Fruit fly (Drosophila melanogaster) whole organism, pupa: ENCODE results near the gene ric8a.

Experiments
- CG10348 ChIP-seq: fragments of 200-800 bp; sonication (Bioruptor generic); IDR thresholded peaks from 2 replicates; pipeline ENCODE4 v1.3.6; 2022; ENCODE audit warnings: missing biosample characterization, missing genetic modification characterization
- CG12605 ChIP-seq: fragments of 200-800 bp; sonication (Bioruptor generic); IDR thresholded peaks from 2 replicates; pipeline ENCODE4 v1.3.6; 2022; ENCODE audit warnings: missing biosample characterization, missing genetic modification characterization
- CG13204 ChIP-seq: fragments of 200-800 bp; sonication (Bioruptor generic); optimal IDR thresholded peaks from 2 replicates; lab custom pipeline; 2018; ENCODE audit warnings: missing biosample characterization, mild to moderate bottlenecking, missing genetic modification characterization, moderate library complexity
- CG14655 ChIP-seq: fragments of 200-800 bp; sonication (Bioruptor generic); optimal IDR thresholded peaks from 3 replicates; lab custom pipeline; 2017; ENCODE audit warnings: mild to moderate bottlenecking, missing biosample characterization, missing genetic modification reagents, missing genetic modification characterization
- CG15710 ChIP-seq: fragments of 200-800 bp; sonication (Bioruptor generic); optimal IDR thresholded peaks from 2 replicates; lab custom pipeline; 2018; ENCODE audit warnings: missing biosample characterization, mild to moderate bottlenecking, missing genetic modification characterization, moderate library complexity
- CG17806 ChIP-seq: fragments of 200-800 bp; sonication (Bioruptor generic); optimal IDR thresholded peaks from 2 replicates; lab custom pipeline; 2018; ENCODE audit warnings: missing biosample characterization, mild to moderate bottlenecking, missing genetic modification characterization, moderate library complexity
- CG32121 ChIP-seq: fragments of 200-800 bp; sonication (Bioruptor generic); IDR thresholded peaks from 2 replicates; pipeline ENCODE4 v1.3.6; 2022; ENCODE audit warnings: missing biosample characterization, missing genetic modification characterization
- CG34367 ChIP-seq: fragments of 200-800 bp; sonication (Bioruptor generic); optimal IDR thresholded peaks from 2 replicates; lab custom pipeline; 2018; ENCODE audit warnings: missing biosample characterization, mild to moderate bottlenecking, missing genetic modification characterization
- CG4496 ChIP-seq: fragments of 200-800 bp; sonication (Bioruptor generic); IDR thresholded peaks from 3 replicates; pipeline ENCODE4 v1.3.6; 2022; ENCODE audit warnings: missing biosample characterization, missing genetic modification characterization
- CG8159 ChIP-seq: fragments of 200-800 bp; sonication (Bioruptor generic); optimal IDR thresholded peaks from 3 replicates; lab custom pipeline; 2018; ENCODE audit warnings: missing biosample characterization, mild to moderate bottlenecking, missing genetic modification characterization, moderate library complexity
- CG8301 ChIP-seq: fragments of 200-800 bp; sonication (Bioruptor generic); optimal IDR thresholded peaks from 2 replicates; lab custom pipeline; 2018; ENCODE audit warnings: missing biosample characterization, mild to moderate bottlenecking, missing genetic modification characterization
- CG9948 ChIP-seq: fragments of 200-800 bp; sonication (Bioruptor generic); optimal IDR thresholded peaks from 2 replicates; lab custom pipeline; 2018; ENCODE audit warnings: missing biosample characterization, mild to moderate bottlenecking, missing genetic modification characterization, moderate library complexity
- D1 ChIP-seq: fragments of 200-800 bp; sonication (Bioruptor generic); optimal IDR thresholded peaks from 2 replicates; lab custom pipeline; 2018; ENCODE audit warnings: missing biosample characterization, mild to moderate bottlenecking, missing genetic modification characterization, moderate library complexity
- EcR ChIP-seq: fragments of 200-800 bp; sonication (Bioruptor generic); optimal IDR thresholded peaks from 3 replicates; lab custom pipeline; 2019; ENCODE audit warnings: missing biosample characterization, missing genetic modification characterization, mild to moderate bottlenecking, moderate library complexity, missing genetic modification reagents
- Ets98B ChIP-seq: fragments of 200-800 bp; sonication (Bioruptor generic); IDR thresholded peaks from 2 replicates; pipeline ENCODE4 v1.3.6; 2022; ENCODE audit warnings: missing biosample characterization, missing genetic modification characterization
- Pif1A ChIP-seq: fragments of 200-800 bp; sonication (Bioruptor generic); optimal IDR thresholded peaks from 3 replicates; lab custom pipeline; 2016; ENCODE audit warnings: missing biosample characterization, missing genetic modification characterization
- Pif1B ChIP-seq: fragments of 200-800 bp; sonication (Bioruptor generic); optimal IDR thresholded peaks from 3 replicates; lab custom pipeline; 2016; ENCODE audit warnings: missing biosample characterization, missing genetic modification characterization
- Snoo ChIP-seq: fragments of 200-800 bp; sonication (Bioruptor generic); optimal IDR thresholded peaks from 3 replicates; lab custom pipeline; 2017; ENCODE audit warnings: missing biosample characterization, mild to moderate bottlenecking, missing genetic modification characterization, inconsistent platforms
- fd96Ca ChIP-seq: fragments of 200-800 bp; sonication (Bioruptor generic); IDR thresholded peaks from 3 replicates; pipeline ENCODE4 v1.3.6; 2022; ENCODE audit warnings: missing biosample characterization, missing genetic modification characterization
- gl ChIP-seq: fragments of 200-800 bp; sonication (Bioruptor generic); optimal IDR thresholded peaks from 2 replicates; lab custom pipeline; 2018; ENCODE audit warnings: missing biosample characterization, mild to moderate bottlenecking, missing genetic modification characterization
- rn ChIP-seq: fragments of 200-800 bp; sonication (Bioruptor generic); IDR thresholded peaks from 2 replicates; pipeline ENCODE4 v1.3.6; 2022; ENCODE audit warnings: missing biosample characterization, missing genetic modification characterization

The ric8a gene

DNA sequence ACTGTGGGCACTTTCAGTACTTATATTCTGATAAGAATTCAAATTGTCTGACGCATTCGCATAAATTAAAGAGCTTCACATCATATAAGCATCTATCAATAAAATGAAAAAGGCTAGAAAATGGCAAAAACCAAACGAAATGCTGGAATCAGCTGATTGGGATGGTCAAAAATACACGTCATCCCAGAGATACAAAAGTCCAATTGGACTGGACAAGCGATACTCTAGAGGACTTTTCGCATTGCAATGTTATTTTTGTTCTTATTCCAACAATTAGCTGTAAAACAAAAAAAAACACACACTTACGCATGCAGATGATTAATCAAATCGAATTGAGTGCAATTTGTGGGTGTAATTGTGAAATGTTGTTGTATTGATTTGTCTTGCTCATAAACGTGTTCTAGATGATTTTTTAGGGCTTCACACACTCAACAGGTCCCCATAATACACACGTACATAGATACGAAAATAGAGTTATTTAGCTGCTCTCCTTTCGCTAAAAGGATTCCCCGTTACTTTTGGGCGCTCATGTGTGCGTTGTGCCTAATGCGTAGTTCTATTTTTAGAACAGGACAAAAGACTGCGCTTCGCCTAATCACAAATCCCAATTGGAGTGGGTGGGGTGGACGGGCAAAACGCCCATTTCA, 26.2 kb downstream of the ric8a start:
- TF ChIP-seq CG13204 (GFP tag; lab: Kevin White, UChicago), result no peak
- no peak for TF ChIP-seq rn
- no peak for TF ChIP-seq CG12605 (GFP tag; lab: Robert Waterston, UW)
- no peak for TF ChIP-seq CG32121 (GFP tag; lab: Robert Waterston, UW)
- TF ChIP-seq Pif1B (GFP tag; lab: Kevin White, UChicago), result no peak
- TF ChIP-seq CG9948 (tag; lab: Kevin White, UChicago), result no peak
- TF ChIP-seq CG14655, result no peak
- TF ChIP-seq fd96Ca (GFP tag; lab: Robert Waterston, UW), result no peak
- TF ChIP-seq, all 21 proteins: peak for 0

DNA sequence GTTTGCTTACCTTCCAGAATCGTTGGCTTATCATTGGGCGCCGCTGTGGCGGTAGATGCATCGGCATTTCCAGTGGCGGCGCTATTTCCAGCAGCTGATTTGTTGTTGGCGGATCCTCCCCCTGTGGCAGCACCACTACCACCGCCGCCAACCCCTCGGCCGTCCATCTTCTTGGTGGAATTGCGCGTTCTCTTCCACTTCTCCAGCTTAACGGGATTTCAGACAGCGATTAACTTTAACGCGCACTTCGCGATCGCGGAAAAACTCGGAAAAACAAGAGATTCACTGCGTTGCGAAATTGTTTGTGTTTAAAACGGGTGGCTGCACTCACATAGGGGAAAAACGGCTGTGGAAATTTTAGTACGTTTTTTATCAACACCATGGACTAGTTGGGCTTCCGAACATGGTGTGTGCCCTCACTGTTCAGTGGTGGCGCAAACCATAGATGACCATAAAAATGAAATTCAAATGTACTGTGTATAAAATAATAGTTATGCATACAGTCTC, 26.9 kb downstream of the ric8a start, which contains the start of gene c11.1:
Gene c11.1 (minus strand): TSS at position 335 of the 507 bp plus-strand sequence.
- TF ChIP-seq gl (tag; lab: Kevin White, UChicago), result no peak
- peak; percentile 50; the same call in 1 of the 2 replicates for TF ChIP-seq CG32121 (GFP tag; lab: Robert Waterston, UW)
- TF ChIP-seq CG8301, result no peak
- no peak for TF ChIP-seq rn
- TF ChIP-seq CG8159 (tag; lab: Kevin White, UChicago), result no peak
- TF ChIP-seq CG15710, result no peak
- TF ChIP-seq Pif1B (GFP tag; lab: Kevin White, UChicago), result no peak
- TF ChIP-seq CG14655, result no peak
- no peak for TF ChIP-seq Pif1A (GFP tag; lab: Kevin White, UChicago)
- TF ChIP-seq CG13204 (GFP tag; lab: Kevin White, UChicago), result no peak
- TF ChIP-seq CG12605 (GFP tag; lab: Robert Waterston, UW), result no peak
- TF ChIP-seq CG9948 (tag; lab: Kevin White, UChicago), result no peak
- no peak for TF ChIP-seq EcR (GFP tag; lab: Kevin White, UChicago)
- peak; percentile 49; the same call in 1 of the 3 replicates for TF ChIP-seq CG4496 (GFP tag; lab: Robert Waterston, UW)
- no peak for TF ChIP-seq Snoo

DNA sequence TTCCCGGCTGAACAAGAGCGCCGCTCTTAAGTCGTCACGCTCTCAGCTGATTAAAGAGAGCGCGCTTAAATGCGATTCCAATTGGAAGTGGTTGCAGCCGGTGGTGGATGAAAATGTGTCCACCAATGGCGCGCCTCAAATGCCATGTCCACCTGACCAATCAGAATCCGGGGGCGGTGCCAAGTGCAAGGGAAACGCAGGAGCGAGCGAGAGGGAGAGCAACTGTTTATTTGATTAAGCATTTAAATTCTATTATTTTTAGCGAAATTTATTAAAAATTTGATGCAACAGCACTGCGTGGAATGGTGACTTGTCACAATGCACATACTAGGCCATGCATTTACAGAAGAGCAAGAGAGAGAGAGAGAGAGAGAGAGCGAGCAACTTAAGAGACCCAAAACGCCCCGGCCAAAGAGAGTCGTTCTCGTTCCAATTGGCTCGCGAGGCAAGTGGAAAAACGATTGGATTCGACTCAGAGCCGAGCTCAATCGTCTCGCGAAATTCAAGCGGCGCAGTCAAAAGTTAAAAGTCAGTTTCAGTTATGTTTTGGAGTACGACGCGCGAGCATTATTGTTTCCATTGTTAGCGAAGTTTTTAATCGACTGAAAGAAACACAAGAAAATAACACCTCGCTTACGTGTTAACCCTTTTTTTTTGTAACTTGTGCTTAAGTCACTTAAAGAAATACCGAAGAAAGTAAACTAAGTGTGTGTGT, 28.2 kb downstream of the ric8a start, which contains the start of gene lz:
Gene lz (plus strand): TSS at position 626 of the 715 bp plus-strand sequence.
- TF ChIP-seq CG12605 (GFP tag; lab: Robert Waterston, UW), result peak; percentile 28; the same call in 1 of the 2 replicates
- TF ChIP-seq Ets98B, result no peak; the same call in 1 of the 2 replicates

dm6 chrX:9286386-9286785, 30.4 kb downstream of the ric8a start:
- TF ChIP-seq Ets98B, result no peak
- TF ChIP-seq Pif1B (GFP tag; lab: Kevin White, UChicago), result no peak
- no peak for TF ChIP-seq CG15710
- no peak for TF ChIP-seq rn
- TF ChIP-seq Snoo, result no peak
- TF ChIP-seq CG8301, result no peak
- no peak for TF ChIP-seq CG34367 (tag; lab: Kevin White, UChicago)
- no peak for TF ChIP-seq CG4496 (GFP tag; lab: Robert Waterston, UW)
- no peak for TF ChIP-seq CG13204 (GFP tag; lab: Kevin White, UChicago)
- no peak for TF ChIP-seq CG32121 (GFP tag; lab: Robert Waterston, UW)
- no peak for TF ChIP-seq CG17806 (tag; lab: Kevin White, UChicago)
- no peak for TF ChIP-seq D1
- no peak for TF ChIP-seq CG14655
- TF ChIP-seq gl (tag; lab: Kevin White, UChicago), result no peak
- TF ChIP-seq CG9948 (tag; lab: Kevin White, UChicago), result no peak

DNA sequence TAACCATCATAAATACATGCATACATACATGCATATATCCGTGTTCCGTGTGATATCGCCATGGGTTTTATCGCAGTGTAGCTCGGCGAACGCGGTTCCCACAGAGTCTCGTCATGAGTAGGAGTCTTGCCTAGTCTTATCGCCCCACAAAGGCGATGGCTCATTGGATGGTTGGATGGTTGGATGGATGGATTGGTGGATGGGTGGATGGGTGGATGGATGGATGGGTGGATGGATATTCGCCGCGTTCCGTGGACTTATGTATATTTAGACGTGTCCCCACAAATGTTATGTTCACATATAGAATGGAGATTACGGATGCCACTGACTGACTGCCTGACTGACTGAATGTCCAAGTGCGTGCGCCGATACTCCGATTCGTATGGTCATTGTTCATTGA, 35.3 kb downstream of the ric8a start:
- TF ChIP-seq D1 (no peak), CG32121 (GFP tag; lab: Robert Waterston, UW) (no peak), CG13204 (GFP tag; lab: Kevin White, UChicago) (no peak), CG14655 (no peak), gl (tag; lab: Kevin White, UChicago) (no peak), CG4496 (GFP tag; lab: Robert Waterston, UW) (no peak), CG12605 (GFP tag; lab: Robert Waterston, UW) (no peak), Pif1B (GFP tag; lab: Kevin White, UChicago) (no peak), CG10348 (GFP tag; lab: Robert Waterston, UW) (no peak), EcR (GFP tag; lab: Kevin White, UChicago) (no peak)

DNA sequence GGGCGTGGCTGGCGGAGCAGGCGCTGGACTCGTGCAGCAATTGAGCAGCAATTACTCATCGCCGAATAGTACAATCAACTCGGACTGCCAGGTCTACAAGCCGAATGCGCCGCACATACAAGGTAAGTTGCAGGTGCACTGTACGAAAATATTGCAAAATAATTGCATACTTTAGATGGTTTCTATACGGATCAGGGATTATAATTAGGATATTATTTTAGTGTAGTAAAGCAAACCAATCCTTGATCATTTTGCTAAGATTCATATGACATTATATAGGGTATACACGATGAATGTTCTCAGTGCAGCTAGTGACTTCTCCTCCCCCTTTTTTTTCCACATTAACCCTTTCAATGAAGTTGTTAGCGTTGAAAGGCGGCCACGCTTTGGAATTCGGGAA, 39.5 kb downstream of the ric8a start:
- TF ChIP-seq Ets98B (no peak), gl (tag; lab: Kevin White, UChicago) (no peak), CG14655 (peak; percentile 4), CG34367 (tag; lab: Kevin White, UChicago) (no peak), CG17806 (tag; lab: Kevin White, UChicago) (peak; percentile 6), CG10348 (GFP tag; lab: Robert Waterston, UW) (no peak), CG15710 (peak; percentile 15), CG8159 (tag; lab: Kevin White, UChicago) (peak; percentile 35), Pif1B (GFP tag; lab: Kevin White, UChicago) (no peak), CG13204 (GFP tag; lab: Kevin White, UChicago) (no peak)
- TF ChIP-seq, all 21 proteins: peak for 4
